Worm (Caenorhabditis elegans) whole organism, L1 larva: Measurements from ENCODE around the gene slc-17.7.

Source experiments
- aha-1 ChIP-seq: fragments of 150-350 bp; optimal IDR thresholded peaks from 2 replicates; lab custom pipeline; 2014; ENCODE audit warnings: missing biosample characterization, missing genetic modification characterization
- alr-1 ChIP-seq: fragments of 200-800 bp; sonication (Bioruptor generic); optimal IDR thresholded peaks from 2 replicates; lab custom pipeline; 2018; ENCODE audit warnings: borderline replicate concordance, mild to moderate bottlenecking, missing genetic modification characterization, missing compliant biosample characterization
- ama-1 ChIP-seq: fragments of 150-350 bp; optimal IDR thresholded peaks from 2 replicates; lab custom pipeline; 2014
- lin-13 ChIP-seq: fragments of 150-350 bp; optimal IDR thresholded peaks from 2 replicates; lab custom pipeline; 2014; ENCODE audit warnings: missing biosample characterization, missing genetic modification reagents, missing genetic modification characterization
- mdl-1 ChIP-seq, 2 experiments: fragments of 150-350 bp; optimal IDR thresholded peaks; 2 replicates each; lab custom pipeline; 2014 to 2017; ENCODE audit warnings: missing biosample characterization in 2 of 2, missing genetic modification characterization in 2 of 2, inconsistent platforms in 1 of 2
- nhr-28 ChIP-seq: fragments of 150-350 bp; optimal IDR thresholded peaks from 2 replicates; lab custom pipeline; 2014; ENCODE audit warnings: missing biosample characterization, missing genetic modification characterization
- nhr-77 ChIP-seq: fragments of 150-350 bp; optimal IDR thresholded peaks from 2 replicates; lab custom pipeline; 2014; ENCODE audit warnings: missing biosample characterization, missing genetic modification characterization
- ztf-4 ChIP-seq: fragments of 150-350 bp; optimal IDR thresholded peaks from 2 replicates; lab custom pipeline; 2014; ENCODE audit warnings: missing biosample characterization, missing genetic modification characterization

ce11 chrV:9272624-9273023 lies 6.3 kb upstream of the slc-17.7 start:
- TF ChIP-seq aha-1 (no peak), ama-1 (lab: Kevin White, UChicago) (no peak), alr-1 (tag; lab: Kevin White, UChicago) (no peak), mdl-1 (tag; optimal IDR thresholded peaks at IDR 0.05; lab: Kevin White, UChicago) (no peak), lin-13 (GFP tag; lab: Kevin White, UChicago) (no peak), ztf-4 (tag; lab: Kevin White, UChicago) (no peak), nhr-77 (tag; lab: Kevin White, UChicago) (no peak), nhr-28 (no peak)
